Fruit fly (Drosophila melanogaster) whole organism, embryonic: ENCODE results near the gene Cpsf100.
A peak's percentile ranks its signal among the peaks of the same experiment; 100 is the strongest.

Source experiments
- CG10147 ChIP-seq: fragments of 200-800 bp; sonication (Bioruptor generic); optimal IDR thresholded peaks from 2 replicates; lab custom pipeline; 2019; ENCODE audit warnings: missing biosample characterization, mild to moderate bottlenecking, missing genetic modification characterization, moderate library complexity
- CG11696 ChIP-seq: fragments of 200-800 bp; sonication (Bioruptor generic); IDR thresholded peaks from 2 replicates; pipeline ENCODE4 v1.3.6; 2022; ENCODE audit warnings: missing biosample characterization, missing genetic modification characterization
- CG12219 ChIP-seq: fragments of 200-800 bp; sonication (Bioruptor generic); optimal IDR thresholded peaks from 3 replicates; lab custom pipeline; 2018; ENCODE audit warnings: missing biosample characterization, mild to moderate bottlenecking, missing genetic modification characterization
- CG12391 ChIP-seq: fragments of 200-800 bp; sonication (Bioruptor generic); optimal IDR thresholded peaks from 3 replicates; lab custom pipeline; 2018; ENCODE audit warnings: missing biosample characterization, mild to moderate bottlenecking, missing genetic modification characterization, moderate library complexity
- CG15011 ChIP-seq: fragments of 200-800 bp; sonication (Bioruptor generic); optimal IDR thresholded peaks from 3 replicates; lab custom pipeline; 2018; ENCODE audit warnings: missing biosample characterization, mild to moderate bottlenecking, missing genetic modification characterization
- CG15514 ChIP-seq: fragments of 200-800 bp; sonication (Bioruptor generic); optimal IDR thresholded peaks from 3 replicates; lab custom pipeline; 2017; ENCODE audit warnings: missing biosample characterization, missing genetic modification characterization, mild to moderate bottlenecking, moderate library complexity, missing genetic modification reagents
- CG18476 ChIP-seq: fragments of 200-800 bp; sonication (Bioruptor generic); optimal IDR thresholded peaks from 2 replicates; lab custom pipeline; 2016; ENCODE audit warnings: missing biosample characterization, mild to moderate bottlenecking, missing genetic modification characterization
- CG2120 ChIP-seq: fragments of 200-800 bp; sonication (Bioruptor generic); optimal IDR thresholded peaks from 3 replicates; lab custom pipeline; 2016; ENCODE audit warnings: missing biosample characterization, missing genetic modification characterization
- CG30431 ChIP-seq: fragments of 200-800 bp; sonication (Bioruptor generic); optimal IDR thresholded peaks from 2 replicates; lab custom pipeline; 2017; ENCODE audit warnings: missing biosample characterization, missing genetic modification characterization
- CG31224 ChIP-seq: fragments of 200-800 bp; sonication (Bioruptor generic); IDR thresholded peaks from 2 replicates; pipeline ENCODE4 v1.3.6; 2022; ENCODE audit warnings: missing biosample characterization, missing genetic modification characterization
- CG6813 ChIP-seq: fragments of 200-800 bp; sonication (Bioruptor generic); optimal IDR thresholded peaks from 2 replicates; lab custom pipeline; 2017; ENCODE audit warnings: missing biosample characterization, missing genetic modification characterization, mild to moderate bottlenecking, moderate library complexity, missing genetic modification reagents
- Dbx ChIP-seq: fragments of 200-800 bp; sonication (Bioruptor generic); IDR thresholded peaks from 3 replicates; pipeline ENCODE4 v1.3.6; 2022; ENCODE audit warnings: missing biosample characterization, missing genetic modification characterization
- Dek ChIP-seq: fragments of 200-800 bp; sonication (Bioruptor generic); optimal IDR thresholded peaks from 3 replicates; lab custom pipeline; 2019; ENCODE audit warnings: missing biosample characterization, mild to moderate bottlenecking, missing genetic modification characterization, moderate library complexity
- Dfd ChIP-seq, 2 experiments: fragments of >200 bp; optimal IDR thresholded peaks; 2 replicates each; lab custom pipeline; 2017; ENCODE audit warnings: missing biosample characterization in 2 of 2, missing genetic modification characterization in 2 of 2
- Dip2 ChIP-seq: fragments of 200-800 bp; sonication (Bioruptor generic); IDR thresholded peaks from 2 replicates; pipeline ENCODE4 v1.3.6; 2022; ENCODE audit warnings: missing biosample characterization, missing genetic modification characterization
- Dip3 ChIP-seq: fragments of 200-800 bp; sonication (Bioruptor generic); optimal IDR thresholded peaks from 3 replicates; lab custom pipeline; 2016; ENCODE audit warnings: missing biosample characterization, missing genetic modification characterization
- Doc2 ChIP-seq: fragments of 200-800 bp; sonication (Bioruptor generic); IDR thresholded peaks from 2 replicates; pipeline ENCODE4 v1.3.6; 2022; ENCODE audit warnings: missing biosample characterization, missing genetic modification characterization
- Dp ChIP-seq: fragments of 200-800 bp; sonication (Bioruptor generic); optimal IDR thresholded peaks from 2 replicates; lab custom pipeline; 2018; ENCODE audit warnings: missing biosample characterization, mild to moderate bottlenecking, missing genetic modification characterization, moderate library complexity
- Ets97D ChIP-seq: fragments of 200-800 bp; sonication (Bioruptor generic); optimal IDR thresholded peaks from 3 replicates; lab custom pipeline; 2016; ENCODE audit warnings: missing biosample characterization, missing genetic modification characterization
- Fer3 ChIP-seq: fragments of 200-800 bp; sonication (Bioruptor generic); optimal IDR thresholded peaks from 2 replicates; lab custom pipeline; 2018; ENCODE audit warnings: missing biosample characterization, mild to moderate bottlenecking, missing genetic modification characterization, moderate library complexity
- HmgZ ChIP-seq: fragments of 200-800 bp; sonication (Bioruptor generic); optimal IDR thresholded peaks from 2 replicates; lab custom pipeline; 2018; ENCODE audit warnings: missing biosample characterization, mild to moderate bottlenecking, missing genetic modification characterization
- Hr78 ChIP-seq, 2 experiments: fragments of 200-800 bp in 1 of 2; fragments of >200 bp in 1 of 2; sonication (Bioruptor generic) in 1 of 2; optimal IDR thresholded peaks; 2 replicates each; lab custom pipeline; 2017 to 2019; ENCODE audit warnings: missing biosample characterization in 2 of 2, missing genetic modification characterization in 2 of 2, mild to moderate bottlenecking in 1 of 2, moderate library complexity in 1 of 2
- Nf-YB ChIP-seq: fragments of 200-800 bp; sonication (Bioruptor generic); optimal IDR thresholded peaks from 3 replicates; lab custom pipeline; 2019; ENCODE audit warnings: missing biosample characterization, mild to moderate bottlenecking, missing genetic modification characterization, moderate library complexity
- Oli ChIP-seq: fragments of 200-800 bp; sonication (Bioruptor generic); optimal IDR thresholded peaks from 2 replicates; lab custom pipeline; 2018; ENCODE audit warnings: missing biosample characterization, mild to moderate bottlenecking, missing genetic modification characterization, moderate library complexity
- Ptx1 ChIP-seq: fragments of 200-800 bp; sonication (Bioruptor generic); IDR thresholded peaks from 2 replicates; pipeline ENCODE4 v1.3.6; 2022; ENCODE audit warnings: missing biosample characterization, missing genetic modification characterization
- Rx ChIP-seq: fragments of 200-800 bp; sonication (Bioruptor generic); IDR thresholded peaks from 2 replicates; pipeline ENCODE4 v1.3.6; 2022; ENCODE audit warnings: missing biosample characterization, missing genetic modification characterization
- Spps ChIP-seq: fragments of 200-800 bp; sonication (Bioruptor generic); optimal IDR thresholded peaks from 2 replicates; lab custom pipeline; 2018; ENCODE audit warnings: missing biosample characterization, mild to moderate bottlenecking, missing genetic modification characterization
- Xbp1 ChIP-seq: fragments of 200-800 bp; sonication (Bioruptor generic); optimal IDR thresholded peaks from 3 replicates; lab custom pipeline; 2016; ENCODE audit warnings: missing biosample characterization, mild to moderate bottlenecking, missing genetic modification characterization
- caup ChIP-seq: fragments of 200-800 bp; sonication (Bioruptor generic); optimal IDR thresholded peaks from 3 replicates; lab custom pipeline; 2017; ENCODE audit warnings: missing biosample characterization, mild to moderate bottlenecking, missing genetic modification characterization, moderate library complexity; ENCODE audit not compliant: severe bottlenecking
- dm ChIP-seq: fragments of 200-800 bp; sonication (Bioruptor generic); optimal IDR thresholded peaks from 3 replicates; lab custom pipeline; 2016; ENCODE audit warnings: missing biosample characterization, missing genetic modification characterization
- dpn ChIP-seq, 2 experiments: fragments of 200-800 bp; sonication (Bioruptor generic); optimal IDR thresholded peaks; 3 replicates each; lab custom pipeline; 2016; ENCODE audit warnings: missing biosample characterization in 2 of 2, missing genetic modification characterization in 2 of 2
- ems ChIP-seq: fragments of 200-800 bp; sonication (Bioruptor generic); optimal IDR thresholded peaks from 3 replicates; lab custom pipeline; 2016; ENCODE audit warnings: missing biosample characterization, missing genetic modification characterization
- fd96Cb ChIP-seq: fragments of 200-800 bp; sonication (Bioruptor generic); optimal IDR thresholded peaks from 2 replicates; lab custom pipeline; 2018; ENCODE audit warnings: missing biosample characterization, mild to moderate bottlenecking, missing genetic modification characterization, moderate library complexity
- hkb ChIP-seq, 2 experiments: fragments of 200-800 bp in 1 of 2; fragments of >200 bp in 1 of 2; sonication (Bioruptor generic) in 1 of 2; IDR thresholded peaks in 1 of 2; optimal IDR thresholded peaks in 1 of 2; 2 replicates each; pipeline versions ENCODE4 v1.3.6 to Lab custom; 2017 to 2022; ENCODE audit warnings: missing biosample characterization in 1 of 2, missing genetic modification characterization in 1 of 2
- onecut ChIP-seq: fragments of 200-800 bp; sonication (Bioruptor generic); IDR thresholded peaks from 2 replicates; pipeline ENCODE4 v1.3.6; 2022; ENCODE audit warnings: missing biosample characterization, missing genetic modification characterization
- otp ChIP-seq: fragments of 200-800 bp; sonication (Bioruptor generic); IDR thresholded peaks from 3 replicates; pipeline ENCODE4, ENCODE4 v1.3.6; 2022; ENCODE audit warnings: missing biosample characterization, missing genetic modification characterization
- pan ChIP-seq, 4 experiments: fragments of >200 bp in 3 of 4; fragments of 200-800 bp in 1 of 4; sonication (Bioruptor generic) in 1 of 4; optimal IDR thresholded peaks in 3 of 4; IDR thresholded peaks in 1 of 4; 2 replicates each; pipeline versions ENCODE4 v1.3.6 to Lab custom; 2017 to 2022; ENCODE audit warnings: missing biosample characterization in 2 of 4, missing genetic modification characterization in 2 of 4, mixed read lengths in 1 of 4
- phol ChIP-seq: fragments of 200-800 bp; sonication (Bioruptor generic); optimal IDR thresholded peaks from 3 replicates; lab custom pipeline; 2018; ENCODE audit warnings: missing biosample characterization, mild to moderate bottlenecking, missing genetic modification characterization, moderate library complexity
- prd ChIP-seq, 3 experiments: fragments of >200 bp in 2 of 3; fragments of 200-800 bp in 1 of 3; sonication (Bioruptor generic) in 1 of 3; optimal IDR thresholded peaks in 2 of 3; IDR thresholded peaks in 1 of 3; 2 replicates in 2 of 3; 3 replicates in 1 of 3; pipeline versions ENCODE4 v1.3.6 to Lab custom; 2017 to 2022; ENCODE audit warnings: missing biosample characterization in 1 of 3, missing genetic modification characterization in 1 of 3
- ro ChIP-seq: fragments of 200-800 bp; sonication (Bioruptor generic); IDR thresholded peaks from 2 replicates; pipeline ENCODE4 v1.3.6; 2022; ENCODE audit warnings: missing biosample characterization, missing genetic modification characterization
- salm ChIP-seq: fragments of 200-800 bp; sonication (Bioruptor generic); optimal IDR thresholded peaks from 2 replicates; lab custom pipeline; 2018; ENCODE audit warnings: missing biosample characterization, mild to moderate bottlenecking, missing genetic modification characterization
- sens-2 ChIP-seq: fragments of 200-800 bp; sonication (Bioruptor generic); IDR thresholded peaks from 2 replicates; pipeline ENCODE4 v1.3.6; 2022; ENCODE audit warnings: missing biosample characterization, missing genetic modification characterization
- slbo ChIP-seq: fragments of 200-800 bp; sonication (Bioruptor generic); IDR thresholded peaks from 2 replicates; pipeline ENCODE4 v1.3.6; 2022; ENCODE audit warnings: missing biosample characterization, missing genetic modification characterization
- sna ChIP-seq: fragments of 200-800 bp; sonication (Bioruptor generic); IDR thresholded peaks from 2 replicates; pipeline ENCODE4 v1.3.6; 2022; ENCODE audit warnings: missing biosample characterization, missing genetic modification characterization; ENCODE audit not compliant: partially characterized antibody
- tin ChIP-seq: fragments of 200-800 bp; sonication (Bioruptor generic); optimal IDR thresholded peaks from 3 replicates; lab custom pipeline; 2016; ENCODE audit warnings: missing biosample characterization, missing genetic modification characterization
- trem ChIP-seq: fragments of 200-800 bp; optimal IDR thresholded peaks from 3 replicates; lab custom pipeline; 2019; ENCODE audit warnings: missing biosample characterization, mild to moderate bottlenecking, missing genetic modification characterization, moderate library complexity
- zf30C ChIP-seq: fragments of 200-800 bp; sonication (Bioruptor generic); optimal IDR thresholded peaks from 3 replicates; lab custom pipeline; 2018; ENCODE audit warnings: missing biosample characterization, mild to moderate bottlenecking, missing genetic modification characterization

Cpsf100 gene

DNA sequence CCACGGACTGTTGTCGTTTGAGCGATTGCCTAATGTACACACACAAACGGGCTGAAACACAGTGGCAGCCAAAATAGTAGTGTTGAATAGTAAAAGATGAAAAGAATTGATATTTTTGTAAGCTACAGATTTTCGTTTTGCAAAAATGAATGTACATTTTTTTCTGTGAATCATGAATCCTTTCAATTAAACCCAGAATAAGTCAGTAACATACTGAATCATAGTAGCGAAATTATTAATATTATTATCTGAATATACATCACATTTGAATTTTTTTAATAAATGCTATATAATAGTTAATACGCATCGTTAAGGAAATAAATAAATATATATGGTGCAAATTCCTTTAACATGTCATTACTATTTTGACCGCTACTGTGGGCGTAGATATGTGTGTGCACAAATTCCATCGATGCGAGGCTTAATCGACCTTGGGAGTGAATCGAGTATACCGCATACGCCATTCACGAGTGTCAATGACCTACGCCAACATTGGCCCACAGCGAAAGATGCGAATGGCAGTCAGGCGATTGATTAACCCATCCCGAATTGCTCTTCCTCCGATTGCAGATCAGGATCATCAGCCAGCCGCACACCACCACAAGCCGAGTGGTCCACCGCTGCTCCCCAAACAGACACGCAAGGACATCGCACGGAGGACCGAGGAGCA is 6.3 kb downstream of the Cpsf100 start (continued):
- TF ChIP-seq phol (tag; lab: Kevin White, UChicago) (peak; percentile 79), Ets97D (GFP tag; lab: Kevin White, UChicago) (no peak), Hr78 (GFP tag; optimal IDR thresholded peaks at IDR 0.05; lab: Kevin White, UChicago) (peak in 1 of 2 experiments; percentile 41), fd96Cb (tag; lab: Kevin White, UChicago) (peak; percentile 60), dm (GFP tag; lab: Kevin White, UChicago) (no peak), Nf-YB (GFP tag; lab: Kevin White, UChicago) (no peak), pan (optimal IDR thresholded peaks at IDR 0.05; lab: Kevin White, UChicago) (no peak), pan (GFP tag; optimal IDR thresholded peaks at IDR 0.05 in 1 of 2, IDR thresholded peaks at IDR 0.05 in 1 of 2) (peak in 1 of 2 experiments; percentile 44), CG11696 (GFP tag; lab: Robert Waterston, UW) (peak; percentile 85), Oli (tag; lab: Kevin White, UChicago) (peak; percentile 80), Dp (GFP tag; lab: Kevin White, UChicago) (no peak), zf30C (no peak), Xbp1 (peak; percentile 66), CG31224 (GFP tag; lab: Robert Waterston, UW) (no peak; the same call in 1 of the 2 replicates), sna (no peak), CG2120 (peak; percentile 52), CG12219 (GFP tag; lab: Kevin White, UChicago) (peak; percentile 46), trem (tag; lab: Kevin White, UChicago) (peak; percentile 40), CG30431 (GFP tag; lab: Kevin White, UChicago) (peak; percentile 12), CG15514 (GFP tag; lab: Kevin White, UChicago) (no peak), CG6813 (GFP tag; lab: Kevin White, UChicago) (no peak), Dip2 (GFP tag; lab: Robert Waterston, UW) (no peak), tin (GFP tag; lab: Kevin White, UChicago) (peak; percentile 43), Dek (tag; lab: Kevin White, UChicago) (no peak), onecut (GFP tag; lab: Robert Waterston, UW) (no peak), otp (GFP tag; lab: Robert Waterston, UW) (no peak), dpn (GFP tag; optimal IDR thresholded peaks at IDR 0.05; lab: Kevin White, UChicago) (peak in 1 of 2 experiments; percentile 72), Dbx (GFP tag; lab: Robert Waterston, UW) (0 out of 3 replicates have a peak, but pooled peaks have one; percentile 43), Doc2 (GFP tag; lab: Robert Waterston, UW) (no peak), prd (optimal IDR thresholded peaks at IDR 0.05; lab: Kevin White, UChicago) (no peak), prd (GFP tag; IDR thresholded peaks at IDR 0.05; lab: Robert Waterston, UW) (peak; percentile 42; the same call in 1 of the 3 replicates), salm (tag; lab: Kevin White, UChicago) (peak; percentile 28), hkb (optimal IDR thresholded peaks at IDR 0.05; lab: Kevin White, UChicago) (no peak), hkb (GFP tag; IDR thresholded peaks at IDR 0.05; lab: Robert Waterston, UW) (peak; percentile 74), HmgZ (tag; lab: Kevin White, UChicago) (peak; percentile 71), ems (GFP tag; lab: Kevin White, UChicago) (no peak), Spps (tag; lab: Kevin White, UChicago) (peak; percentile 13), Dip3 (GFP tag; lab: Kevin White, UChicago) (peak; percentile 7), CG15011 (GFP tag; lab: Kevin White, UChicago) (peak; percentile 65), CG12391 (tag; lab: Kevin White, UChicago) (no peak), Ptx1 (GFP tag; lab: Robert Waterston, UW) (peak; percentile 70), CG18476 (GFP tag; lab: Kevin White, UChicago) (peak; percentile 23), Fer3 (tag; lab: Kevin White, UChicago) (peak; percentile 64), sens-2 (no peak), Dfd (GFP tag; optimal IDR thresholded peaks at IDR 0.05; lab: Kevin White, UChicago) (peak in 1 of 2 experiments; percentile 35), slbo (GFP tag; lab: Robert Waterston, UW) (peak; percentile 46), ro (GFP tag; lab: Robert Waterston, UW) (no peak), caup (GFP tag; lab: Kevin White, UChicago) (peak; percentile 72), Rx (GFP tag; lab: Robert Waterston, UW) (no peak), CG10147 (GFP tag; lab: Kevin White, UChicago) (no peak)
